Fruit fly (Drosophila melanogaster) whole organism, embryonic: ENCODE data around the gene Ufsp2.
A peak's percentile ranks its signal among the peaks of the same experiment; 100 is the strongest.

Experiments
- ATbp ChIP-seq: fragments of 200-800 bp; sonication (Bioruptor generic); optimal IDR thresholded peaks from 2 replicates; lab custom pipeline; 2017; ENCODE audit warnings: missing biosample characterization, mild to moderate bottlenecking, missing genetic modification characterization, missing genetic modification reagents
- C15 ChIP-seq: fragments of 200-800 bp; sonication (Bioruptor generic); IDR thresholded peaks from 3 replicates; pipeline ENCODE4 v1.3.6; 2022; ENCODE audit warnings: missing biosample characterization, missing genetic modification characterization
- CG10565 ChIP-seq: fragments of 200-800 bp; sonication (Bioruptor generic); optimal IDR thresholded peaks from 3 replicates; lab custom pipeline; 2016; ENCODE audit warnings: missing biosample characterization, mild to moderate bottlenecking, missing genetic modification characterization
- CG10959 ChIP-seq: fragments of 200-800 bp; sonication (Bioruptor generic); IDR thresholded peaks from 2 replicates; pipeline ENCODE4 v1.3.6; 2022; ENCODE audit warnings: missing biosample characterization, missing genetic modification characterization
- CG11085 ChIP-seq: fragments of 200-800 bp; sonication (Bioruptor generic); IDR thresholded peaks from 2 replicates; pipeline ENCODE4 v1.3.6; 2022; ENCODE audit warnings: missing biosample characterization, missing genetic modification characterization
- CG13424 ChIP-seq: fragments of 200-800 bp; sonication (Bioruptor generic); optimal IDR thresholded peaks from 2 replicates; lab custom pipeline; 2019; ENCODE audit warnings: missing biosample characterization, mild to moderate bottlenecking, missing genetic modification characterization, moderate library complexity
- CG13624 ChIP-seq: fragments of 200-800 bp; sonication (Bioruptor generic); optimal IDR thresholded peaks from 2 replicates; lab custom pipeline; 2016; ENCODE audit warnings: missing biosample characterization, missing genetic modification characterization
- CG1602 ChIP-seq: fragments of 200-800 bp; sonication (Bioruptor generic); optimal IDR thresholded peaks from 3 replicates; lab custom pipeline; 2016; ENCODE audit warnings: missing biosample characterization, missing genetic modification characterization
- CG16863 ChIP-seq: fragments of 200-800 bp; sonication (Bioruptor generic); optimal IDR thresholded peaks from 3 replicates; lab custom pipeline; 2016; ENCODE audit warnings: missing biosample characterization, missing genetic modification characterization
- CG17568 ChIP-seq: fragments of 200-800 bp; sonication (Bioruptor generic); optimal IDR thresholded peaks from 2 replicates; lab custom pipeline; 2018; ENCODE audit warnings: missing biosample characterization, mild to moderate bottlenecking, missing genetic modification characterization, moderate library complexity
- CG17802 ChIP-seq: fragments of 200-800 bp; sonication (Bioruptor generic); optimal IDR thresholded peaks from 2 replicates; lab custom pipeline; 2018; ENCODE audit warnings: missing biosample characterization, mild to moderate bottlenecking, missing genetic modification characterization, moderate library complexity
- CG18262 ChIP-seq: fragments of 200-800 bp; optimal IDR thresholded peaks from 3 replicates; lab custom pipeline; 2019; ENCODE audit warnings: missing biosample characterization, mild to moderate bottlenecking, missing genetic modification characterization, moderate library complexity
- CG2889 ChIP-seq: fragments of 200-800 bp; sonication (Bioruptor generic); IDR thresholded peaks from 3 replicates; pipeline ENCODE4 v1.3.6; 2022; ENCODE audit warnings: missing biosample characterization, missing genetic modification characterization
- CG31441 ChIP-seq: fragments of 200-800 bp; sonication (Bioruptor generic); IDR thresholded peaks from 2 replicates; pipeline ENCODE4 v1.3.6; 2022; ENCODE audit warnings: missing biosample characterization, missing genetic modification characterization
- Camta ChIP-seq: fragments of 200-800 bp; sonication (Bioruptor generic); optimal IDR thresholded peaks from 2 replicates; lab custom pipeline; 2016; ENCODE audit warnings: missing biosample characterization, missing genetic modification characterization
- Deaf1 ChIP-seq: fragments of 200-800 bp; optimal IDR thresholded peaks from 3 replicates; lab custom pipeline; 2019; ENCODE audit warnings: missing biosample characterization, mild to moderate bottlenecking, missing genetic modification characterization, moderate library complexity
- Dip2 ChIP-seq: fragments of 200-800 bp; sonication (Bioruptor generic); IDR thresholded peaks from 2 replicates; pipeline ENCODE4 v1.3.6; 2022; ENCODE audit warnings: missing biosample characterization, missing genetic modification characterization
- E2f1 ChIP-seq: fragments of 200-800 bp; sonication (Bioruptor generic); IDR thresholded peaks from 2 replicates; pipeline ENCODE4 v1.3.6; 2022; ENCODE audit warnings: missing biosample characterization, missing genetic modification characterization
- Fer1 ChIP-seq: fragments of 200-800 bp; sonication (Bioruptor generic); optimal IDR thresholded peaks from 2 replicates; lab custom pipeline; 2017; ENCODE audit warnings: missing biosample characterization, mild to moderate bottlenecking, missing genetic modification characterization
- Fer2 ChIP-seq: fragments of 200-800 bp; sonication (Bioruptor generic); optimal IDR thresholded peaks from 2 replicates; lab custom pipeline; 2018; ENCODE audit warnings: missing biosample characterization, mild to moderate bottlenecking, missing genetic modification characterization, moderate library complexity
- HLHmδ ChIP-seq: fragments of 200-800 bp; sonication (Bioruptor generic); optimal IDR thresholded peaks from 2 replicates; lab custom pipeline; 2018; ENCODE audit warnings: missing biosample characterization, mild to moderate bottlenecking, missing genetic modification characterization, moderate library complexity
- Hr3 ChIP-seq: fragments of 200-800 bp; sonication (Bioruptor generic); optimal IDR thresholded peaks from 3 replicates; lab custom pipeline; 2016; ENCODE audit warnings: missing biosample characterization, missing genetic modification characterization
- MBD-R2 ChIP-seq: fragments of 200-800 bp; sonication (Bioruptor generic); IDR thresholded peaks from 2 replicates; pipeline ENCODE4 v1.3.6; 2022; ENCODE audit warnings: missing biosample characterization, missing genetic modification characterization
- Mrtf ChIP-seq: fragments of 200-800 bp; sonication (Bioruptor generic); IDR thresholded peaks from 3 replicates; pipeline ENCODE4 v1.3.6; 2022; ENCODE audit warnings: missing biosample characterization, missing genetic modification characterization
- Myb ChIP-seq: fragments of 200-800 bp; sonication (Bioruptor generic); optimal IDR thresholded peaks from 2 replicates; lab custom pipeline; 2016; ENCODE audit warnings: missing biosample characterization, missing genetic modification characterization
- NfI ChIP-seq: fragments of 200-800 bp; sonication (Bioruptor generic); optimal IDR thresholded peaks from 3 replicates; lab custom pipeline; 2018; ENCODE audit warnings: missing biosample characterization, mild to moderate bottlenecking, missing genetic modification characterization, moderate library complexity
- Poxn ChIP-seq: fragments of 200-800 bp; sonication (Bioruptor generic); IDR thresholded peaks from 2 replicates; pipeline ENCODE4 v1.3.6; 2022; ENCODE audit warnings: missing biosample characterization, missing genetic modification characterization
- Six4 ChIP-seq: fragments of 200-800 bp; sonication (Bioruptor generic); optimal IDR thresholded peaks from 2 replicates; lab custom pipeline; 2016; ENCODE audit warnings: missing biosample characterization, missing genetic modification characterization
- Taf1 ChIP-seq: fragments of 200-800 bp; sonication (Bioruptor generic); IDR thresholded peaks from 2 replicates; pipeline ENCODE4 v1.3.6; 2022; ENCODE audit warnings: missing biosample characterization, missing genetic modification characterization
- Xbp1 ChIP-seq: fragments of 200-800 bp; sonication (Bioruptor generic); optimal IDR thresholded peaks from 3 replicates; lab custom pipeline; 2016; ENCODE audit warnings: missing biosample characterization, mild to moderate bottlenecking, missing genetic modification characterization
- YL-1 ChIP-seq: fragments of 200-800 bp; sonication (Bioruptor generic); optimal IDR thresholded peaks from 3 replicates; lab custom pipeline; 2017; ENCODE audit warnings: missing biosample characterization, mild to moderate bottlenecking, missing genetic modification characterization
- ac ChIP-seq: fragments of 200-800 bp; sonication (Bioruptor generic); optimal IDR thresholded peaks from 3 replicates; lab custom pipeline; 2017; ENCODE audit warnings: missing biosample characterization, mild to moderate bottlenecking, missing genetic modification characterization
- aop ChIP-seq: fragments of 200-800 bp; sonication (Bioruptor generic); IDR thresholded peaks from 2 replicates; pipeline ENCODE4 v1.3.6; 2022; ENCODE audit warnings: missing biosample characterization, missing genetic modification characterization
- danr ChIP-seq: fragments of 200-800 bp; sonication (Bioruptor generic); IDR thresholded peaks from 2 replicates; pipeline ENCODE4 v1.3.6; 2022; ENCODE audit warnings: missing biosample characterization, missing genetic modification characterization
- dimm ChIP-seq: fragments of 200-800 bp; sonication (Bioruptor generic); IDR thresholded peaks from 2 replicates; pipeline ENCODE4 v1.3.6; 2022; ENCODE audit warnings: missing biosample characterization, missing genetic modification characterization
- dpn ChIP-seq, 2 experiments: fragments of 200-800 bp; sonication (Bioruptor generic); optimal IDR thresholded peaks; 3 replicates each; lab custom pipeline; 2016; ENCODE audit warnings: missing biosample characterization in 2 of 2, missing genetic modification characterization in 2 of 2
- dysf ChIP-seq: fragments of 200-800 bp; sonication (Bioruptor generic); IDR thresholded peaks from 3 replicates; pipeline ENCODE4 v1.3.6; 2022; ENCODE audit warnings: missing biosample characterization, missing genetic modification characterization
- gsb-n ChIP-seq: fragments of 200-800 bp; sonication (Bioruptor generic); optimal IDR thresholded peaks from 3 replicates; lab custom pipeline; 2018; ENCODE audit warnings: missing biosample characterization, mild to moderate bottlenecking, missing genetic modification characterization
- jigr1 ChIP-seq: fragments of 200-800 bp; sonication (Bioruptor generic); IDR thresholded peaks from 3 replicates; pipeline ENCODE4 v1.3.6; 2022; ENCODE audit warnings: missing biosample characterization, missing genetic modification characterization
- kay ChIP-seq: fragments of 200-800 bp; sonication (Bioruptor generic); optimal IDR thresholded peaks from 2 replicates; lab custom pipeline; 2016; ENCODE audit warnings: missing biosample characterization, missing genetic modification characterization
- ken ChIP-seq: fragments of 200-800 bp; sonication (Bioruptor generic); IDR thresholded peaks from 3 replicates; pipeline ENCODE4 v1.3.6; 2022; ENCODE audit warnings: missing biosample characterization, missing genetic modification characterization
- knrl ChIP-seq: fragments of 200-800 bp; sonication (Bioruptor generic); IDR thresholded peaks from 3 replicates; pipeline ENCODE4 v1.3.6; 2022; ENCODE audit warnings: missing biosample characterization, missing genetic modification characterization; ENCODE audit not compliant: partially characterized antibody
- pita ChIP-seq: fragments of 200-800 bp; sonication (Bioruptor generic); optimal IDR thresholded peaks from 2 replicates; lab custom pipeline; 2017; ENCODE audit warnings: missing biosample characterization, mild to moderate bottlenecking, missing genetic modification characterization
- sc ChIP-seq, 3 experiments: fragments of >200 bp in 2 of 3; fragments of 200-800 bp in 1 of 3; sonication (Bioruptor generic) in 1 of 3; optimal IDR thresholded peaks; 2 replicates in 2 of 3; 3 replicates in 1 of 3; lab custom pipeline; 2017; ENCODE audit warnings: mild to moderate bottlenecking in 1 of 3, missing biosample characterization in 1 of 3, missing genetic modification characterization in 1 of 3, missing genetic modification reagents in 1 of 3
- sens ChIP-seq: fragments of 200-800 bp; sonication (Bioruptor generic); peaks from one replicate; lab custom pipeline; 2016; ENCODE audit warnings: missing biosample characterization, missing genetic modification characterization
- seq ChIP-seq: fragments of 200-800 bp; sonication (Bioruptor generic); IDR thresholded peaks from 2 replicates; pipeline ENCODE4 v1.3.6; 2022; ENCODE audit warnings: missing biosample characterization, missing genetic modification characterization
- sim ChIP-seq: fragments of 200-800 bp; sonication (Bioruptor generic); IDR thresholded peaks from 2 replicates; pipeline ENCODE4 v1.3.6; 2022; ENCODE audit warnings: missing biosample characterization, missing genetic modification characterization
- slou ChIP-seq: fragments of 200-800 bp; sonication (Bioruptor generic); optimal IDR thresholded peaks from 3 replicates; lab custom pipeline; 2016; ENCODE audit warnings: missing biosample characterization, missing genetic modification characterization
- sr ChIP-seq: fragments of 200-800 bp; sonication (Bioruptor generic); IDR thresholded peaks from 3 replicates; pipeline ENCODE4 v1.3.6; 2022; ENCODE audit warnings: missing biosample characterization, missing genetic modification characterization
- vvl ChIP-seq: fragments of 200-800 bp; sonication (Bioruptor generic); IDR thresholded peaks from 2 replicates; pipeline ENCODE4 v1.3.6; 2022; ENCODE audit warnings: missing biosample characterization, missing genetic modification characterization
- z ChIP-seq: fragments of 200-800 bp; sonication (Bioruptor generic); IDR thresholded peaks from 3 replicates; pipeline ENCODE4 v1.3.6; 2022; ENCODE audit warnings: missing biosample characterization, missing genetic modification characterization

Gene Ufsp2

DNA sequence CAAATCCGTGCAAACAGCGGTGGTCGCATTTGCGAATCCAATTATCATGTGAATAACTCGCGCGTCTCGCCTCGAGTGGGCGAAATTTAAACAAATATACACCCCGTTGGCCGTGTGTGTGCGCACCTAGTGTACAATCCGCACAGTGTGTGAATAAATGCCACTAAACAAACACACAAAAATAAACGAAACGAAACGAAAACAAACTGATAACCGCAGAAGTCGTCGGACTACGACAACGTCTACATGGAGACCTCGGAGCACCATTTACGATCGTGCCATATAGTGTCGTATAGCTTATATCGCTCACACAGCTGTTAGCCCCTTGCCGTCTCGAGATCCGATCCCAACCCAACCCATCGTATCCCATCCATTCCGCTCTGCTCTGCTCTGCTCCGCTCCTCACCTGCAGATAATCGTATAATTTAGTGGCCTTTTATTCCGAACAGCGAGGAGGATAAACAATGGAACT, 9.8 kb upstream of the Ufsp2 start (continued):
- TF ChIP-seq ac (GFP tag; lab: Kevin White, UChicago) (peak; percentile 55), sc (optimal IDR thresholded peaks at IDR 0.05; lab: Kevin White, UChicago) (no peak), sc (GFP tag; optimal IDR thresholded peaks at IDR 0.05; lab: Kevin White, UChicago) (no peak), CG1602 (GFP tag; lab: Kevin White, UChicago) (no peak), vvl (GFP tag; lab: Robert Waterston, UW) (peak; percentile 69), gsb-n (tag; lab: Kevin White, UChicago) (no peak), Hr3 (GFP tag; lab: Kevin White, UChicago) (no peak), jigr1 (no peak), Fer2 (tag; lab: Kevin White, UChicago) (peak; percentile 59), YL-1 (peak; percentile 19), CG17802 (tag; lab: Kevin White, UChicago) (peak; percentile 39), ATbp (GFP tag; lab: Kevin White, UChicago) (peak; percentile 88), HLHmδ (GFP tag; lab: Kevin White, UChicago) (peak; percentile 77), CG10959 (GFP tag; lab: Robert Waterston, UW) (no peak), pita (GFP tag; lab: Kevin White, UChicago) (no peak), knrl (no peak), CG13624 (GFP tag; lab: Kevin White, UChicago) (peak; percentile 38), seq (GFP tag; lab: Robert Waterston, UW) (peak; percentile 70; the same call in 1 of the 2 replicates), dimm (GFP tag; lab: Robert Waterston, UW) (no peak), C15 (no peak), MBD-R2 (GFP tag; lab: Robert Waterston, UW) (peak; percentile 30; the same call in 1 of the 2 replicates), CG10565 (GFP tag; lab: Kevin White, UChicago) (no peak), aop (GFP tag; lab: Robert Waterston, UW) (no peak), CG13424 (tag; lab: Kevin White, UChicago) (peak; percentile 64), z (GFP tag; lab: Robert Waterston, UW) (no peak), CG31441 (GFP tag; lab: Robert Waterston, UW) (no peak), sens (peak; percentile 88), Myb (no peak), slou (no peak), kay (GFP tag; lab: Kevin White, UChicago) (no peak), CG16863 (GFP tag; lab: Kevin White, UChicago) (peak; percentile 42), E2f1 (GFP tag; lab: Robert Waterston, UW) (peak; percentile 57; the same call in 1 of the 2 replicates), Fer1 (GFP tag; lab: Kevin White, UChicago) (peak; percentile 90), ken (GFP tag; lab: Robert Waterston, UW) (no peak), Taf1 (GFP tag; lab: Robert Waterston, UW) (no peak), Camta (no peak), sim (GFP tag; lab: Robert Waterston, UW) (0 out of 2 replicates have a peak, but pooled peaks have one; percentile 36), CG11085 (GFP tag; lab: Robert Waterston, UW) (no peak), CG17568 (GFP tag; lab: Kevin White, UChicago) (no peak), Xbp1 (GFP tag; lab: Kevin White, UChicago) (peak; percentile 8), dpn (GFP tag; optimal IDR thresholded peaks at IDR 0.05; lab: Kevin White, UChicago) (no peak), Mrtf (GFP tag; lab: Robert Waterston, UW) (peak; percentile 43; the same call in 1 of the 3 replicates), Dip2 (GFP tag; lab: Robert Waterston, UW) (no peak), dysf (GFP tag; lab: Robert Waterston, UW) (peak; percentile 47; the same call in 2 of the 3 replicates), sr (GFP tag; lab: Robert Waterston, UW) (no peak; the same call in 2 of the 3 replicates), NfI (GFP tag; lab: Kevin White, UChicago) (peak; percentile 65), Six4 (GFP tag; lab: Kevin White, UChicago) (no peak), Deaf1 (tag; lab: Kevin White, UChicago) (peak; percentile 91), CG18262 (tag; lab: Kevin White, UChicago) (peak; percentile 48), Poxn (GFP tag; lab: Robert Waterston, UW) (no peak), danr (GFP tag; lab: Robert Waterston, UW) (no peak; the same call in 1 of the 2 replicates), CG2889 (GFP tag; lab: Robert Waterston, UW) (no peak)
